Worm (Caenorhabditis elegans): ENCODE results near the gene str-18.

Gene str-18

ce11 chrV:15766122-15766594 lies 24.4 kb upstream of the str-18 start, which contains the start of the genes haf-3 and F57A10.2:
Gene haf-3 (minus strand): TSS chrV:15766172.
Gene F57A10.2 (plus strand): TSS chrV:15766575.
- TF ChIP-seq zag-1 (tag; optimal IDR thresholded peaks at IDR 0.05), result no peak
- peak; percentile 55; the same call in 1 of the 2 replicates for TF ChIP-seq lin-1 (GFP tag; IDR thresholded peaks at IDR 0.05)
- TF ChIP-seq attf-4 (tag; optimal IDR thresholded peaks at IDR 0.05), result no peak
- TF ChIP-seq nhr-77 (tag; optimal IDR thresholded peaks at IDR 0.05), result peak; percentile 90
- no peak for TF ChIP-seq madf-5 (GFP tag; IDR thresholded peaks at IDR 0.05)
- peak; percentile 73 for TF ChIP-seq spr-3 (GFP tag; optimal IDR thresholded peaks at IDR 0.05)
- no peak for TF ChIP-seq nhr-41 (GFP tag; IDR thresholded peaks at IDR 0.05)
- TF ChIP-seq jun-1 (tag; optimal IDR thresholded peaks at IDR 0.05), result peak; percentile 62
- no peak for TF ChIP-seq gei-8 (GFP tag; optimal IDR thresholded peaks at IDR 0.05)
- TF ChIP-seq snpc-4 (tag; optimal IDR thresholded peaks at IDR 0.05), result peak; percentile 34
- no peak for TF ChIP-seq egl-43 (GFP tag; IDR thresholded peaks at IDR 0.05)
- TF ChIP-seq lim-7 (GFP tag; IDR thresholded peaks at IDR 0.05), result no peak
- TF ChIP-seq lin-15B (tag; optimal IDR thresholded peaks at IDR 0.05), result peak; percentile 68
- TF ChIP-seq pha-4 (GFP tag; IDR thresholded peaks at IDR 0.05), result peak; percentile 73
- peak; percentile 46 for TF ChIP-seq pha-4 (tag; optimal IDR thresholded peaks at IDR 0.05)
- TF ChIP-seq nhr-48 (tag; optimal IDR thresholded peaks at IDR 0.05), result peak; percentile 75
- TF ChIP-seq mxl-2 (GFP tag; conservative IDR thresholded peaks at IDR 0.05), result no peak
- TF ChIP-seq Y75B8A.6 (GFP tag; IDR thresholded peaks at IDR 0.05), result no peak
- no peak for TF ChIP-seq sdz-12 (GFP tag; optimal IDR thresholded peaks at IDR 0.05)
- peak; percentile 44 to 54 for TF ChIP-seq hif-1 (tag; optimal IDR thresholded peaks at IDR 0.05)
- no peak for TF ChIP-seq aly-2 (tag; optimal IDR thresholded peaks at IDR 0.05)
- TF ChIP-seq hmg-1.1 (GFP tag; IDR thresholded peaks at IDR 0.05), result peak; percentile 79
- peak; percentile 80 for TF ChIP-seq F49E8.2 (tag; optimal IDR thresholded peaks at IDR 0.05; ENCODE audit: borderline replicate concordance)
- TF ChIP-seq fkh-10 (GFP tag; optimal IDR thresholded peaks at IDR 0.05), result peak; percentile 79
- TF ChIP-seq ceh-44 (GFP tag; IDR thresholded peaks at IDR 0.05), result no peak
- peak; percentile 88 for TF ChIP-seq tra-1 (GFP tag; IDR thresholded peaks at IDR 0.05)
- TF ChIP-seq skn-1 (tag; optimal IDR thresholded peaks at IDR 0.05), result no peak
- peak; percentile 78 for TF ChIP-seq hlh-30 (tag; optimal IDR thresholded peaks at IDR 0.05; ENCODE audit: insufficient read depth)
- no peak for TF ChIP-seq F44E2.7 (GFP tag; IDR thresholded peaks at IDR 0.05)
- TF ChIP-seq daf-8 (GFP tag; IDR thresholded peaks at IDR 0.05), result no peak
- TF ChIP-seq unc-130 (GFP tag; optimal IDR thresholded peaks at IDR 0.05), result no peak
- TF ChIP-seq dmd-9 (GFP tag; IDR thresholded peaks at IDR 0.05), result no peak
- peak; percentile 76 for TF ChIP-seq zip-2 (tag; optimal IDR thresholded peaks at IDR 0.05)
- TF ChIP-seq nhr-111 (GFP tag; optimal IDR thresholded peaks at IDR 0.05), result no peak
- no peak for TF ChIP-seq Y105C5A.15 (GFP tag; IDR thresholded peaks at IDR 0.05)
- no peak for TF ChIP-seq ZK546.5 (tag; optimal IDR thresholded peaks at IDR 0.05)
- peak; percentile 40 for TF ChIP-seq Y5F2A.4 (GFP tag; optimal IDR thresholded peaks at IDR 0.05)
- no peak for TF ChIP-seq ZK337.2 (GFP tag; IDR thresholded peaks at IDR 0.05)
- peak; percentile 61 for TF ChIP-seq nhr-6 (tag; optimal IDR thresholded peaks at IDR 0.05)
- peak; percentile 71 for TF ChIP-seq F10B5.3 (tag; optimal IDR thresholded peaks at IDR 0.05)
- no peak for TF ChIP-seq ama-1 (optimal IDR thresholded peaks at IDR 0.05)
- no peak for TF ChIP-seq mdt-29 (GFP tag; IDR thresholded peaks at IDR 0.05)
- peak; percentile 63; the same call in 1 of the 2 replicates for TF ChIP-seq zfp-3 (GFP tag; conservative IDR thresholded peaks at IDR 0.05)
- TF ChIP-seq mxl-3 (GFP tag; optimal IDR thresholded peaks at IDR 0.05), result no peak
- TF ChIP-seq F37D6.2 (tag; optimal IDR thresholded peaks at IDR 0.05), result peak; percentile 77
- TF ChIP-seq rbr-2 (tag; optimal IDR thresholded peaks at IDR 0.05), result peak; percentile 88
- TF ChIP-seq D1046.2 (GFP tag; IDR thresholded peaks at IDR 0.05), result 0 out of 2 replicates have a peak, but pooled peaks have one; percentile 36
- peak; percentile 92 for TF ChIP-seq duxl-1 (tag; optimal IDR thresholded peaks at IDR 0.05; ENCODE audit: poor library complexity)
- no peak for TF ChIP-seq lin-39 (tag; optimal IDR thresholded peaks at IDR 0.05)
- TF ChIP-seq T20F7.1 (GFP tag; optimal IDR thresholded peaks at IDR 0.05), result no peak
- no peak for TF ChIP-seq ceh-82 (tag; optimal IDR thresholded peaks at IDR 0.05)
- TF ChIP-seq lir-3 (tag; optimal IDR thresholded peaks at IDR 0.05), result no peak
